Fruit fly (Drosophila melanogaster): ENCODE data around the gene CG15260.
A peak's percentile ranks its signal among the peaks of the same experiment; 100 is the strongest.

Gene CG15260

DNA sequence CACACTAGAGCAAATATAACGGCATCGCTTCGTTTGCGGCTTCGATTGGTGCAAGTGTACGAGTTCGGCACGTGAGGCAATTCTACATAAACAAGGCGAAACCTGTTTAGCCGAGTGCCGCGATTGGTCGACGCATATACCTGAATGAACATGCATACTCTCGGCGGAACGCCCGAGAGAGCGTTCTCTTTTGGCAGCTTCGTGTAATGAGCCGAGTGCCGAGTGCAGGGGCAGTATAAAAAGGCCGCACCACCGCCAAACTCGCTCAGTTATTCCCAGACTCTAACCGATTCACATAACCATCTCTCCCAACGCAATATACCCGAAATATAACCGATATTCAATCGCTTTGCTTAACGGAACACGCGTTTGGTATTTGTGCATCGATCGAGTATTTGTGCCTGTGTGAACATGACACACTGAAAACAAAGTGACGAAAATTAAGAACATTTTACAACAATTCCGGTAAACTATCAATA lies 41.6 kb upstream of the CG15260 start, which contains the start of gene esg (continued):
- TF ChIP-seq NC2α (GFP tag; optimal IDR thresholded peaks at IDR 0.05) = peak; percentile 32
- TF ChIP-seq PHDP (tag; optimal IDR thresholded peaks at IDR 0.05) = no peak
- peak; percentile 24 for TF ChIP-seq CG2712 (tag; optimal IDR thresholded peaks at IDR 0.05)
- no peak for TF ChIP-seq CG5953 (GFP tag; IDR thresholded peaks at IDR 0.05)
- no peak for TF ChIP-seq Lhr (GFP tag; optimal IDR thresholded peaks at IDR 0.05)
- peak; percentile 12 for TF ChIP-seq CG7271 (tag; optimal IDR thresholded peaks at IDR 0.05)
- TF ChIP-seq CG17359 (tag; optimal IDR thresholded peaks at IDR 0.05) = no peak
- TF ChIP-seq insv (GFP tag; optimal IDR thresholded peaks at IDR 0.05) = peak in 1 of 2 experiments; percentile 13
- no peak for TF ChIP-seq peb (GFP tag; IDR thresholded peaks at IDR 0.05)
- TF ChIP-seq fd102C (GFP tag; optimal IDR thresholded peaks at IDR 0.05) = no peak
- TF ChIP-seq CG30403 (GFP tag; optimal IDR thresholded peaks at IDR 0.05) = no peak
- TF ChIP-seq Jarid2 (GFP tag; optimal IDR thresholded peaks at IDR 0.05) = peak; percentile 98
- TF ChIP-seq CG17612 (GFP tag; IDR thresholded peaks at IDR 0.05) = no peak
- TF ChIP-seq Dip2 (GFP tag; IDR thresholded peaks at IDR 0.05) = no peak
- TF ChIP-seq GATAe (GFP tag; conservative IDR thresholded peaks at IDR 0.05) = no peak
- TF ChIP-seq CG17802 (tag; optimal IDR thresholded peaks at IDR 0.05) = peak; percentile 60
- no peak for TF ChIP-seq crc (GFP tag; optimal IDR thresholded peaks at IDR 0.05)
- TF ChIP-seq ERR (GFP tag; optimal IDR thresholded peaks at IDR 0.05) = no peak
- no peak for TF ChIP-seq Sry-β (GFP tag; optimal IDR thresholded peaks at IDR 0.05)
- no peak for TF ChIP-seq nom (GFP tag; optimal IDR thresholded peaks at IDR 0.05)
- no peak for TF ChIP-seq Gug (GFP tag; IDR thresholded peaks at IDR 0.05)
- no peak for TF ChIP-seq CG8388 (GFP tag; optimal IDR thresholded peaks at IDR 0.05)
- no peak for TF ChIP-seq chif (GFP tag; optimal IDR thresholded peaks at IDR 0.05)
- TF ChIP-seq CG3726 (GFP tag; IDR thresholded peaks at IDR 0.05) = no peak
- no peak for TF ChIP-seq CG13424 (tag; optimal IDR thresholded peaks at IDR 0.05)
- TF ChIP-seq Stat92E (GFP tag; optimal IDR thresholded peaks at IDR 0.05) = peak in 1 of 3 experiments; percentile 58
- TF ChIP-seq unpg (GFP tag; optimal IDR thresholded peaks at IDR 0.05) = no peak
- TF ChIP-seq cg (GFP tag; optimal IDR thresholded peaks at IDR 0.05) = peak; percentile 91
- TF ChIP-seq Doc2 (GFP tag; IDR thresholded peaks at IDR 0.05) = no peak
- peak; percentile 48; the same call in 2 of the 3 replicates for TF ChIP-seq CG6791 (GFP tag; IDR thresholded peaks at IDR 0.05; ENCODE audit: partially characterized antibody)
- no peak for TF ChIP-seq schlank (tag; optimal IDR thresholded peaks at IDR 0.05)
- TF ChIP-seq CG4282 (GFP tag; optimal IDR thresholded peaks at IDR 0.05) = no peak
- no peak for TF ChIP-seq CG14441 (GFP tag; IDR thresholded peaks at IDR 0.05)
- no peak for TF ChIP-seq run (tag; optimal IDR thresholded peaks at IDR 0.05)
- no peak for TF ChIP-seq org-1 (GFP tag; optimal IDR thresholded peaks at IDR 0.05)
- TF ChIP-seq bowl (GFP tag; IDR thresholded peaks at IDR 0.05) = no peak
- no peak for TF ChIP-seq CG1647 (GFP tag; optimal IDR thresholded peaks at IDR 0.05)
- TF ChIP-seq klu (GFP tag; IDR thresholded peaks at IDR 0.05) = no peak
- TF ChIP-seq CG9215 (GFP tag; IDR thresholded peaks at IDR 0.05) = no peak
- no peak for TF ChIP-seq bigmax (GFP tag; optimal IDR thresholded peaks at IDR 0.05)
- peak; percentile 85 for TF ChIP-seq Tbp (GFP tag; optimal IDR thresholded peaks at IDR 0.05)
- no peak for TF ChIP-seq her (GFP tag; optimal IDR thresholded peaks at IDR 0.05)
- no peak for TF ChIP-seq bsh (GFP tag; optimal IDR thresholded peaks at IDR 0.05)
- TF ChIP-seq kay (GFP tag; optimal IDR thresholded peaks at IDR 0.05) = no peak
- peak; percentile 46; the same call in 1 of the 2 replicates for TF ChIP-seq ara (GFP tag; IDR thresholded peaks at IDR 0.05)
- TF ChIP-seq CG3163 (GFP tag; optimal IDR thresholded peaks at IDR 0.05) = peak; percentile 83
- no peak for TF ChIP-seq pan (optimal IDR thresholded peaks at IDR 0.05)
- TF ChIP-seq pan (GFP tag; optimal IDR thresholded peaks at IDR 0.05 in 1 of 2, IDR thresholded peaks at IDR 0.05 in 1 of 2) = no peak
- no peak for TF ChIP-seq CG18476 (GFP tag; optimal IDR thresholded peaks at IDR 0.05)
- TF ChIP-seq Gsc (GFP tag; IDR thresholded peaks at IDR 0.05) = no peak
- TF ChIP-seq CG7987 (GFP tag; optimal IDR thresholded peaks at IDR 0.05) = no peak

All from whole organism, embryonic.